Worm (Caenorhabditis elegans): ENCODE measurements around the gene gyg-1.

DNA sequence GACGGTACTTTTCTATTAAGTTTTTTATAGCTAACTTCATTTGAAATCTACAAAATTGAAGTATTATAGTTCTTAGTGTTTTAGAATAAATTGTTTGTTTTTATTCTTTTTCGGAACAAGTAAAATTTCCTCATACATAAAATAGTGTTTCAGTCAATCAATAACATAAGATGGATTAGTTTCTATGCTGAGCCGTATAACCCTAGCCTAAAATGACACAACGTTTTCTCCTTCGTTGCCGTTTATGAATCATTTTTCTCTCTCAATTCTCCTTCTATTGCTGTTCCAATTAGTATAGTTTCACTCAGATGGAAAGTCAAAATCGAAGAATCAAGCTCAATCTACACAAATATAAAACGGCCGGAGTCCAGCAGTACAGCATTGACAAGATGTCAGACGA, 4.8 kb downstream of the gyg-1 start, which contains the start of gene rgs-7:
- no peak for TF ChIP-seq egl-27 (tag; optimal IDR thresholded peaks at IDR 0.05)
- no peak for TF ChIP-seq F13H6.1 (tag; optimal IDR thresholded peaks at IDR 0.05)
- TF ChIP-seq nhr-11 (tag; optimal IDR thresholded peaks at IDR 0.05) = no peak
- TF ChIP-seq alr-1 (tag; optimal IDR thresholded peaks at IDR 0.05) = no peak
- no peak for TF ChIP-seq ztf-11 (tag; optimal IDR thresholded peaks at IDR 0.05)
- TF ChIP-seq ZK546.5 (tag; optimal IDR thresholded peaks at IDR 0.05) = no peak
- TF ChIP-seq blmp-1 (tag; optimal IDR thresholded peaks at IDR 0.05; ENCODE audit: insufficient read depth) = no peak
- TF ChIP-seq nhr-21 (tag; optimal IDR thresholded peaks at IDR 0.05) = no peak
- no peak for TF ChIP-seq nhr-237 (tag; optimal IDR thresholded peaks at IDR 0.05)
- TF ChIP-seq lin-13 (GFP tag; optimal IDR thresholded peaks at IDR 0.05) = no peak
- TF ChIP-seq unc-62 (GFP tag; optimal IDR thresholded peaks at IDR 0.05) = no peak
- TF ChIP-seq lin-11 (tag; optimal IDR thresholded peaks at IDR 0.05) = no peak
- TF ChIP-seq nhr-10 (tag; optimal IDR thresholded peaks at IDR 0.05) = no peak
